Worm (Caenorhabditis elegans): Measurements from ENCODE around the gene C55A6.3.

ce11 chrV:11536667-11537066, 23.3 kb upstream of the C55A6.3 start:
- TF ChIP-seq ceh-43 (GFP tag; optimal IDR thresholded peaks at IDR 0.05) (no peak), mab-5 (tag; optimal IDR thresholded peaks at IDR 0.05) (no peak), bed-3 (GFP tag; optimal IDR thresholded peaks at IDR 0.05) (no peak)

Measured in whole organism, mixed stage, embryonic.